Worm (Caenorhabditis elegans): ENCODE results near the gene F48B9.3.

DNA sequence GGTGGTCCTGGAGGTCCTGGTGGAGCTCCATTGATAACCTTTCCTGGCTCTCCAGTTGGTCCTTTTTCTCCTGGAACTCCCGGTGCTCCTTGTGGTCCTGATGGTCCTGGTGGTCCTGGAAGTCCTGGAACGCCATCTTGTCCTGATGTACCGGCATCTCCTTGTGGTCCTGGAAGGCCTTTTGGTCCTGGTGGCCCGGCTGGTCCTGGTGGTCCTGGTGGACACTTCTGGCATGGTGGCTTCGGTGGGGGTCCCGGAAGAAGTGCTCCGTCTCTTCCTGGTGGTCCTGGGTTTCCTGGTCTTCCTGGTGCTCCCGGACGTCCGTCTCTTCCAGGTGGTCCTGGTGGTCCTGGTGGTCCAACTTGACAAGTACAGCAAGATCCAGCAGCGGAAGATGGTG, 20.0 kb upstream of the F48B9.3 start:
- no peak for TF ChIP-seq ztf-23 (GFP tag; IDR thresholded peaks at IDR 0.05)
- TF ChIP-seq med-1 (GFP tag; optimal IDR thresholded peaks at IDR 0.05; ENCODE audit: insufficient read depth), result no peak

All from whole organism, midembryonic.